Worm (Caenorhabditis elegans): ENCODE measurements around the gene hex-2.
A peak's percentile ranks its signal among the peaks of the same experiment; 100 is the strongest.

hex-2 gene

ce11 chrV:5672270-5672669, 18.0 kb downstream of the hex-2 start:
- TF ChIP-seq tab-1 (GFP tag; IDR thresholded peaks at IDR 0.05) (no peak), flt-1 (GFP tag; IDR thresholded peaks at IDR 0.05) (no peak), ztf-29 (GFP tag; IDR thresholded peaks at IDR 0.05) (no peak), cog-1 (tag; optimal IDR thresholded peaks at IDR 0.05) (no peak), ref-1 (GFP tag; conservative IDR thresholded peaks at IDR 0.05) (no peak), med-1 (GFP tag; optimal IDR thresholded peaks at IDR 0.05; ENCODE audit: insufficient read depth) (no peak), T22C8.4 (GFP tag; IDR thresholded peaks at IDR 0.05) (no peak), klf-2 (GFP tag; conservative IDR thresholded peaks at IDR 0.05) (no peak), ztf-23 (GFP tag; IDR thresholded peaks at IDR 0.05) (no peak)

- TF ChIP-seq ref-1 (GFP tag; conservative IDR thresholded peaks at IDR 0.05), result no peak
- no peak for TF ChIP-seq klf-2 (GFP tag; conservative IDR thresholded peaks at IDR 0.05)
- no peak for TF ChIP-seq T22C8.4 (GFP tag; IDR thresholded peaks at IDR 0.05)
- TF ChIP-seq tab-1 (GFP tag; IDR thresholded peaks at IDR 0.05), result no peak
- TF ChIP-seq ztf-29 (GFP tag; IDR thresholded peaks at IDR 0.05), result no peak
Measured at ce11 chrV:5676011-5676410, 21.8 kb downstream of the hex-2 start, which contains the start of gene pqn-13. pqn-13 (minus strand) TSS chrV:5676111.

- TF ChIP-seq klf-2 (GFP tag; conservative IDR thresholded peaks at IDR 0.05) (no peak), med-1 (GFP tag; optimal IDR thresholded peaks at IDR 0.05; ENCODE audit: insufficient read depth) (no peak), tab-1 (GFP tag; IDR thresholded peaks at IDR 0.05) (no peak), T22C8.4 (GFP tag; IDR thresholded peaks at IDR 0.05) (no peak), ztf-23 (GFP tag; IDR thresholded peaks at IDR 0.05) (no peak), ref-1 (GFP tag; conservative IDR thresholded peaks at IDR 0.05) (no peak), cog-1 (tag; optimal IDR thresholded peaks at IDR 0.05) (no peak), ztf-29 (GFP tag; IDR thresholded peaks at IDR 0.05) (no peak), flt-1 (GFP tag; IDR thresholded peaks at IDR 0.05) (no peak)
Measured at ce11 chrV:5677947-5678346, 23.7 kb downstream of the hex-2 start.

- TF ChIP-seq flt-1 (GFP tag; IDR thresholded peaks at IDR 0.05) (no peak), cog-1 (tag; optimal IDR thresholded peaks at IDR 0.05) (no peak), tab-1 (GFP tag; IDR thresholded peaks at IDR 0.05) (no peak), ref-1 (GFP tag; conservative IDR thresholded peaks at IDR 0.05) (no peak)
Measured at ce11 chrV:5682530-5682929, 28.3 kb downstream of the hex-2 start, which contains the start of gene prp-39. prp-39 (minus strand) TSS chrV:5682630.

- TF ChIP-seq T22C8.4 (GFP tag; IDR thresholded peaks at IDR 0.05) (no peak), ztf-23 (GFP tag; IDR thresholded peaks at IDR 0.05) (no peak), ref-1 (GFP tag; conservative IDR thresholded peaks at IDR 0.05) (no peak), flt-1 (GFP tag; IDR thresholded peaks at IDR 0.05) (0 out of 2 replicates have a peak, but pooled peaks have one; percentile 27), cog-1 (tag; optimal IDR thresholded peaks at IDR 0.05) (peak; percentile 39)
Measured at ce11 chrV:5684534-5684933, 30.3 kb downstream of the hex-2 start, which contains the start of the genes hmgs-1 and F25B4.4. hmgs-1 (minus strand) TSS chrV:5684589. F25B4.4 (plus strand) TSS chrV:5684873.

ce11 chrV:5687115-5687979, 33.1 kb downstream of the hex-2 start, which contains the start of gene F25B4.7:
F25B4.7 (minus strand) TSS chrV:5687226.
- no peak for TF ChIP-seq med-1 (GFP tag; optimal IDR thresholded peaks at IDR 0.05; ENCODE audit: insufficient read depth)
- TF ChIP-seq ztf-23 (GFP tag; IDR thresholded peaks at IDR 0.05), result no peak
- TF ChIP-seq tab-1 (GFP tag; IDR thresholded peaks at IDR 0.05), result no peak
- no peak for TF ChIP-seq T22C8.4 (GFP tag; IDR thresholded peaks at IDR 0.05)
- no peak for TF ChIP-seq cog-1 (tag; optimal IDR thresholded peaks at IDR 0.05)
- TF ChIP-seq flt-1 (GFP tag; IDR thresholded peaks at IDR 0.05), result no peak
- TF ChIP-seq ztf-29 (GFP tag; IDR thresholded peaks at IDR 0.05), result no peak
- no peak for TF ChIP-seq ref-1 (GFP tag; conservative IDR thresholded peaks at IDR 0.05)
- no peak for TF ChIP-seq klf-2 (GFP tag; conservative IDR thresholded peaks at IDR 0.05)

- TF ChIP-seq tab-1 (GFP tag; IDR thresholded peaks at IDR 0.05) (no peak), klf-2 (GFP tag; conservative IDR thresholded peaks at IDR 0.05) (no peak), ztf-23 (GFP tag; IDR thresholded peaks at IDR 0.05) (no peak), ztf-29 (GFP tag; IDR thresholded peaks at IDR 0.05) (no peak), cog-1 (tag; optimal IDR thresholded peaks at IDR 0.05) (no peak), med-1 (GFP tag; optimal IDR thresholded peaks at IDR 0.05; ENCODE audit: insufficient read depth) (no peak), flt-1 (GFP tag; IDR thresholded peaks at IDR 0.05) (no peak), ref-1 (GFP tag; conservative IDR thresholded peaks at IDR 0.05) (no peak), T22C8.4 (GFP tag; IDR thresholded peaks at IDR 0.05) (no peak)
Measured at ce11 chrV:5691665-5692407, 37.6 kb downstream of the hex-2 start, which contains the start of gene F25B4.8. F25B4.8 (minus strand) TSS chrV:5691715.

- TF ChIP-seq T22C8.4 (GFP tag; IDR thresholded peaks at IDR 0.05), result no peak
- no peak for TF ChIP-seq tab-1 (GFP tag; IDR thresholded peaks at IDR 0.05)
- no peak for TF ChIP-seq cog-1 (tag; optimal IDR thresholded peaks at IDR 0.05)
Measured at ce11 chrV:5693595-5693994, 39.3 kb downstream of the hex-2 start.

ce11 chrV:5695635-5696034, 41.4 kb downstream of the hex-2 start:
- TF ChIP-seq ztf-29 (GFP tag; IDR thresholded peaks at IDR 0.05) (no peak), ref-1 (GFP tag; conservative IDR thresholded peaks at IDR 0.05) (no peak), klf-2 (GFP tag; conservative IDR thresholded peaks at IDR 0.05) (no peak), flt-1 (GFP tag; IDR thresholded peaks at IDR 0.05) (no peak), tab-1 (GFP tag; IDR thresholded peaks at IDR 0.05) (no peak), med-1 (GFP tag; optimal IDR thresholded peaks at IDR 0.05; ENCODE audit: insufficient read depth) (no peak), cog-1 (tag; optimal IDR thresholded peaks at IDR 0.05) (no peak), ztf-23 (GFP tag; IDR thresholded peaks at IDR 0.05) (no peak), T22C8.4 (GFP tag; IDR thresholded peaks at IDR 0.05) (no peak)

Data from whole organism, midembryonic.